Fruit fly (Drosophila melanogaster): ENCODE data around the gene CG13658.
A peak's percentile ranks its signal among the peaks of the same experiment; 100 is the strongest.

DNA sequence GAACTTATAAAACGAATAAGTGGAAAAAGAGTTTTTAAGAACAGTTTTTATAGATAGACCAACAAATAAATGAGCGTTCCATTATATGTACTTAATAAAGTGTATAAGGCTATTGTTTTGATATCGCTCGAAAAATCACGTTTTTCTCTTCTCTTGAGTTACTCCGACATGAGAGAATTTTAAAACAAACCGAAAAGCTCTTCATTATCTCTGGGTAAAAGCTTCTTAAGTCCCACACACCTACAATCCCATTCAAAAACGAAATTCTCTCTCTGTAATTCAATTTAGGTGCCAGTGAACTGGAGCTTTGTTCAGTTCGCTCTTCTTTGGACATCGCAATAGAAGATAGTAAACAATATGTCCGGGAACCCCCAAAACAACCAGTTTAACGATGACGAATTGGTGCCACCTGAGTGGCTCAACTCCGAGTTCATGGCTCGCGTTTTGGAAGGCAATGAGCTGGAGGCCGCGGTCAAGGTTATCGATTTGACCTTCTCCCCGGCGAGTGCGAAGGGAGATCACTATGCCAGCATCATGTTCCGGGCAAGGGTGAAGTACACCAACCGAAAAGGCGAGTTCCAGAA is 16.7 kb downstream of the CG13658 start, which contains the start of gene CG31436:
- TF ChIP-seq achi (GFP tag; optimal IDR thresholded peaks at IDR 0.05) (no peak), svp (GFP tag) (peak; percentile 97), net (GFP tag; optimal IDR thresholded peaks at IDR 0.05) (no peak), fd59A (GFP tag; optimal IDR thresholded peaks at IDR 0.05) (no peak), eg (GFP tag; IDR thresholded peaks at IDR 0.05) (no peak), CG10631 (GFP tag; optimal IDR thresholded peaks at IDR 0.05) (no peak), Eip78C (GFP tag) (no peak), CG32006 (GFP tag; optimal IDR thresholded peaks at IDR 0.05) (no peak), CG6808 (GFP tag; optimal IDR thresholded peaks at IDR 0.05) (no peak), vri (GFP tag; optimal IDR thresholded peaks at IDR 0.05) (no peak), dsx (GFP tag; optimal IDR thresholded peaks at IDR 0.05; ENCODE audit: poor library complexity, severe bottlenecking) (no peak)

All from whole organism, prepupa.